Fruit fly (Drosophila melanogaster): ENCODE results near the gene CG9175.
A peak's percentile ranks its signal among the peaks of the same experiment; 100 is the strongest.

CG9175 gene

dm6 chr2L:6072124-6072523 lies 26.6 kb downstream of the CG9175 start (continued):
- TF ChIP-seq sug (tag; optimal IDR thresholded peaks at IDR 0.05) (peak; percentile 8), CG4328 (GFP tag; optimal IDR thresholded peaks at IDR 0.05) (no peak), CG6689 (GFP tag; IDR thresholded peaks at IDR 0.05) (no peak), sr (GFP tag; IDR thresholded peaks at IDR 0.05) (no peak), Eip74EF (GFP tag; optimal IDR thresholded peaks at IDR 0.05) (no peak), Taf1 (GFP tag; IDR thresholded peaks at IDR 0.05) (no peak), Trl (optimal IDR thresholded peaks at IDR 0.05) (no peak), Trl (GFP tag; optimal IDR thresholded peaks at IDR 0.05) (no peak), GATAe (GFP tag; conservative IDR thresholded peaks at IDR 0.05) (peak; percentile 76), zen (tag; optimal IDR thresholded peaks at IDR 0.05) (no peak)

DNA sequence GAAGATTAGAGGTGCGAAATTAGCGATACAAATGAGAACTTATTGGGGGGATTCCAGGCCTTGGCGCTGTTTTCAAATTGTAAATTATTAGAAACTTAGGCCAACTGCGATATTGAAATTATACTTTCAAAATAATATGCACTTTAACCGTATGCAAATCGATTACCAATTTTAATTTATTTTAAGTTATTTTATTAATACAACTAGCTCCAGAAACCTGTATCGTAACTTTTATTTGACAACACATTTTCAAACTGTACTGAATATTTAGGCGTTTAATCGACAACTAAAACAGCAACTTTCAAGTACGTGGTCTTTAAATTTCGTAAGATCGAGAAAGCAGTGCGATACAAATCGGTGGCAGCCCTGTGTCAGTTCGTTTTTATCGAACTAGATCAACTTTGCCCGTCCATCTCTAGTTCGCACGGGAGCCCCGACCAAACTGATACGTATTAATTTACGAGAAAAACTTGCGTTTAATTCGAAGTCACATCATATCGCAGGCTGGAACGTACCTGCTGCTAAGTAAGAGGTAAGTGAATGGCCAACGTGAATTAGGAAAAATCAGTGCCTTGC lies 28.0 kb downstream of the CG9175 start, which contains the start of the genes CG9154 and Kr-h2:
Gene CG9154 (minus strand): TSS at position 31 of the 576 bp plus-strand sequence.
Gene Kr-h2 (plus strand): TSS at position 335 of the 576 bp plus-strand sequence.
- TF ChIP-seq shn (GFP tag; optimal IDR thresholded peaks at IDR 0.05) (peak; percentile 25), gcm2 (GFP tag; optimal IDR thresholded peaks at IDR 0.05) (no peak), CG31365 (tag; optimal IDR thresholded peaks at IDR 0.05) (peak; percentile 90), ase (GFP tag; IDR thresholded peaks at IDR 0.05) (no peak), NC2α (GFP tag; optimal IDR thresholded peaks at IDR 0.05) (no peak), Sry-β (GFP tag; optimal IDR thresholded peaks at IDR 0.05) (peak; percentile 28), CG13296 (GFP tag; optimal IDR thresholded peaks at IDR 0.05) (peak; percentile 16), bsh (GFP tag; optimal IDR thresholded peaks at IDR 0.05) (peak in 1 of 2 experiments; percentile 17), Abd-B (GFP tag; optimal IDR thresholded peaks at IDR 0.05) (peak; percentile 37), kay (GFP tag; optimal IDR thresholded peaks at IDR 0.05) (no peak), sug (tag; optimal IDR thresholded peaks at IDR 0.05) (peak; percentile 64), CHES-1-like (GFP tag; optimal IDR thresholded peaks at IDR 0.05) (peak; percentile 32), CG7839 (tag; optimal IDR thresholded peaks at IDR 0.05) (peak; percentile 47), salm (tag; optimal IDR thresholded peaks at IDR 0.05) (no peak), CG4820 (GFP tag; optimal IDR thresholded peaks at IDR 0.05) (peak; percentile 23), Dref (GFP tag; IDR thresholded peaks at IDR 0.05) (peak; percentile 96), CG34422 (GFP tag; IDR thresholded peaks at IDR 0.05) (peak; percentile 11; the same call in 1 of the 3 replicates), CG30020 (tag; optimal IDR thresholded peaks at IDR 0.05) (peak; percentile 34), CG17186 (GFP tag; optimal IDR thresholded peaks at IDR 0.05) (peak; percentile 42), GATAe (GFP tag; conservative IDR thresholded peaks at IDR 0.05) (no peak), stwl (tag; optimal IDR thresholded peaks at IDR 0.05) (peak; percentile 65), CG17612 (GFP tag; IDR thresholded peaks at IDR 0.05) (no peak), CG8924 (tag; optimal IDR thresholded peaks at IDR 0.05) (peak; percentile 47), lab (GFP tag; optimal IDR thresholded peaks at IDR 0.05) (peak; percentile 69), pzg (GFP tag; optimal IDR thresholded peaks at IDR 0.05) (peak; percentile 87), aop (GFP tag; IDR thresholded peaks at IDR 0.05) (no peak), CG10959 (GFP tag; IDR thresholded peaks at IDR 0.05) (no peak), E2f1 (GFP tag; IDR thresholded peaks at IDR 0.05) (0 out of 2 replicates have a peak, but pooled peaks have one; percentile 11), CG1602 (GFP tag; optimal IDR thresholded peaks at IDR 0.05) (no peak), CG15696 (tag; optimal IDR thresholded peaks at IDR 0.05) (peak; percentile 13), insv (GFP tag; optimal IDR thresholded peaks at IDR 0.05) (peak in 1 of 2 experiments; percentile 9), Dip3 (GFP tag; optimal IDR thresholded peaks at IDR 0.05) (peak; percentile 7), CG6813 (GFP tag; optimal IDR thresholded peaks at IDR 0.05) (no peak), Mes4 (GFP tag; optimal IDR thresholded peaks at IDR 0.05) (peak; percentile 23), Xrp1 (GFP tag; IDR thresholded peaks at IDR 0.05) (0 out of 2 replicates have a peak, but pooled peaks have one; percentile 7), Camta (GFP tag; optimal IDR thresholded peaks at IDR 0.05) (no peak), pan (optimal IDR thresholded peaks at IDR 0.05) (no peak), pan (GFP tag; optimal IDR thresholded peaks at IDR 0.05 in 1 of 2, IDR thresholded peaks at IDR 0.05 in 1 of 2) (peak in 1 of 2 experiments; percentile 41), CG14860 (GFP tag; IDR thresholded peaks at IDR 0.05; ENCODE audit: partially characterized antibody) (peak; percentile 78), CoRest (tag; optimal IDR thresholded peaks at IDR 0.05) (peak; percentile 69), CG11247 (GFP tag; IDR thresholded peaks at IDR 0.05) (no peak)
